Worm (Caenorhabditis elegans) whole organism, L4 larva: Measurements from ENCODE around the gene irld-6.

Experiments
- aly-2 ChIP-seq: sonication (generic microtip); optimal IDR thresholded peaks from 2 replicates; lab custom pipeline; 2018; ENCODE audit warnings: missing biosample characterization, missing genetic modification characterization
- dmd-9 ChIP-seq: fragments of 200-800 bp; sonication (Bioruptor generic); IDR thresholded peaks from 2 replicates; pipeline ENCODE4 v1.3.6; 2022; ENCODE audit warnings: missing genetic modification reagents, missing genetic modification characterization, missing compliant biosample characterization
- fos-1 ChIP-seq: fragments of 150-350 bp; optimal IDR thresholded peaks from 2 replicates; lab custom pipeline; 2014; ENCODE audit warnings: missing biosample characterization, missing genetic modification characterization
- lin-13 ChIP-seq: fragments of 150-350 bp; optimal IDR thresholded peaks from 2 replicates; lab custom pipeline; 2014; ENCODE audit warnings: missing biosample characterization, missing genetic modification reagents, missing genetic modification characterization
- lin-39 ChIP-seq: fragments of 150-350 bp; optimal IDR thresholded peaks from 2 replicates; lab custom pipeline; 2014; ENCODE audit warnings: missing biosample characterization, missing genetic modification reagents, missing genetic modification characterization
- zfp-3 ChIP-seq: fragments of 200-800 bp; sonication (Bioruptor generic); conservative IDR thresholded peaks from 2 replicates; pipeline ENCODE4 v1.3.6; 2022; ENCODE audit warnings: missing genetic modification reagents, missing genetic modification characterization, missing compliant biosample characterization

ce11 chrV:10727651-10728050 is 28.9 kb downstream of the irld-6 start:
- TF ChIP-seq dmd-9 (no peak), lin-39 (no peak), zfp-3 (GFP tag; lab: Robert Waterston, UW) (no peak), lin-13 (no peak), aly-2 (tag; lab: Kevin White, UChicago) (no peak), fos-1 (no peak)
